Worm (Caenorhabditis elegans) whole organism, L1 larva: Measurements from ENCODE around the gene itsn-1.
"Not testable (repeated sequence)": the region's sequence is repeated elsewhere in the genome, so short reads cannot be mapped to it uniquely, and the experiment has no call there.

Source experiments
- F16B12.6 ChIP-seq: fragments of 150-350 bp; optimal IDR thresholded peaks from 2 replicates; lab custom pipeline; 2014; ENCODE audit warnings: missing biosample characterization, missing genetic modification characterization
- Y116A8C.19 ChIP-seq: sonication (generic microtip); optimal IDR thresholded peaks from 2 replicates; lab custom pipeline; 2016; ENCODE audit warnings: missing compliant biosample characterization, missing genetic modification characterization, borderline replicate concordance
- aha-1 ChIP-seq: fragments of 150-350 bp; optimal IDR thresholded peaks from 2 replicates; lab custom pipeline; 2014; ENCODE audit warnings: missing biosample characterization, missing genetic modification characterization
- efl-1 ChIP-seq, 4 experiments: fragments of 150-350 bp; optimal IDR thresholded peaks in 3 of 4; peaks in 1 of 4; 1 replicate in 1 of 4; 2 replicates in 3 of 4; lab custom pipeline; 2014; ENCODE audit warnings: missing biosample characterization in 2 of 4, missing genetic modification characterization in 2 of 4, missing genetic modification reagents in 2 of 4
- efl-3 ChIP-seq: fragments of 200-800 bp; sonication (Bioruptor generic); optimal IDR thresholded peaks from 2 replicates; lab custom pipeline; 2018; ENCODE audit warnings: mild to moderate bottlenecking, missing genetic modification characterization, missing compliant biosample characterization
- elt-2 ChIP-seq: sonication (generic microtip); optimal IDR thresholded peaks from 2 replicates; lab custom pipeline; 2016; ENCODE audit warnings: missing genetic modification characterization, mild to moderate bottlenecking, inconsistent platforms, missing compliant biosample characterization, missing genetic modification reagents
- hlh-4 ChIP-seq: sonication (generic microtip); optimal IDR thresholded peaks from 2 replicates; lab custom pipeline; 2016; ENCODE audit warnings: mild to moderate bottlenecking, missing genetic modification characterization, missing compliant biosample characterization
- jun-1 ChIP-seq: fragments of 150-350 bp; optimal IDR thresholded peaks from 2 replicates; lab custom pipeline; 2014; ENCODE audit warnings: missing biosample characterization, missing genetic modification reagents, missing genetic modification characterization
- lin-13 ChIP-seq: fragments of 150-350 bp; optimal IDR thresholded peaks from 2 replicates; lab custom pipeline; 2014; ENCODE audit warnings: missing biosample characterization, missing genetic modification reagents, missing genetic modification characterization
- lin-14 ChIP-seq: fragments of 200-800 bp; sonication (Bioruptor generic); optimal IDR thresholded peaks from 2 replicates; lab custom pipeline; 2018; ENCODE audit warnings: mild to moderate bottlenecking, missing genetic modification characterization, moderate library complexity, missing compliant biosample characterization
- mab-9 ChIP-seq: fragments of 200-800 bp; sonication (Bioruptor generic); IDR thresholded peaks from 2 replicates; pipeline ENCODE4 v1.3.6; 2022; ENCODE audit warnings: missing genetic modification reagents, missing genetic modification characterization, missing compliant biosample characterization
- mdl-1 ChIP-seq, 2 experiments: fragments of 150-350 bp; optimal IDR thresholded peaks; 2 replicates each; lab custom pipeline; 2014 to 2017; ENCODE audit warnings: missing biosample characterization in 2 of 2, missing genetic modification characterization in 2 of 2, inconsistent platforms in 1 of 2
- nhr-11 ChIP-seq: fragments of 150-350 bp; optimal IDR thresholded peaks from 2 replicates; lab custom pipeline; 2014; ENCODE audit warnings: missing biosample characterization, missing genetic modification characterization
- nhr-237 ChIP-seq: fragments of 150-350 bp; optimal IDR thresholded peaks from 2 replicates; lab custom pipeline; 2014; ENCODE audit warnings: missing biosample characterization, missing genetic modification characterization
- nhr-90 ChIP-seq: sonication (generic microtip); optimal IDR thresholded peaks from 2 replicates; lab custom pipeline; 2016; ENCODE audit warnings: mild to moderate bottlenecking, missing genetic modification characterization, missing compliant biosample characterization; ENCODE audit not compliant: poor library complexity
- pag-3 ChIP-seq: sonication (generic microtip); optimal IDR thresholded peaks from 2 replicates; lab custom pipeline; 2017; ENCODE audit warnings: missing genetic modification characterization, mild to moderate bottlenecking, missing compliant biosample characterization, antibody characterized with exemption, borderline replicate concordance; ENCODE audit not compliant: insufficient read depth
- pqm-1 ChIP-seq: sonication (generic microtip); optimal IDR thresholded peaks from 3 replicates; lab custom pipeline; 2017; ENCODE audit warnings: missing biosample characterization, missing genetic modification characterization
- skn-1 ChIP-seq: fragments of 150-350 bp; optimal IDR thresholded peaks from 2 replicates; lab custom pipeline; 2014; ENCODE audit warnings: missing biosample characterization, missing genetic modification characterization
- tlp-1 ChIP-seq: fragments of 150-350 bp; optimal IDR thresholded peaks from 2 replicates; lab custom pipeline; 2014; ENCODE audit warnings: missing biosample characterization, missing genetic modification characterization
- unc-86 ChIP-seq: sonication (generic microtip); optimal IDR thresholded peaks from 2 replicates; lab custom pipeline; 2016; ENCODE audit warnings: missing genetic modification characterization, missing compliant biosample characterization
- zip-4 ChIP-seq: fragments of 200-800 bp; sonication (Bioruptor generic); optimal IDR thresholded peaks from 2 replicates; lab custom pipeline; 2018; ENCODE audit warnings: mild to moderate bottlenecking, missing genetic modification characterization, moderate library complexity, missing compliant biosample characterization

itsn-1 gene

DNA sequence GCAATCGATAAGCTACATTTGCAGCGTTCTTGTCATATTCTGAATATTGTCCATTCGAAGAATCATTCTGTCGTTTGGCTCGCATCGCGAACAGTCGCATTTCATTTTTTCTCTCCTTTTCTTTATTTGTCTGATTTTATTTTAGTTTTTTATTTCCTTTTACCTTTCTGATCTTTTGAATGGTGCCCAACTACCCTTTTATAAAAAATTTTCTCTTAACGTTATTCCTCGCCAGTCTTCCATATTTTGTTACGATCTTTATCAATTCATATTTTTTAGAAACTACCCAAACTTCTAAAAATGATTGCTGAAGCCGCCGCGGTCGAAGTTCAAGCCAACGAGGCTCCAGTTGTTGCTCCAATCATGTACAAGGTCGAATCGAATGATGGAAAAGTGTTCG, 43.8 kb downstream of the itsn-1 start, which contains the start of gene skr-9:
TSS of gene skr-9 (plus strand) at position 301 of the 400 bp plus-strand sequence.
- TF ChIP-seq aha-1 (tag; lab: Kevin White, UChicago); zip-4 (GFP tag; lab: Kevin White, UChicago); nhr-237: not testable (repeated sequence)

DNA sequence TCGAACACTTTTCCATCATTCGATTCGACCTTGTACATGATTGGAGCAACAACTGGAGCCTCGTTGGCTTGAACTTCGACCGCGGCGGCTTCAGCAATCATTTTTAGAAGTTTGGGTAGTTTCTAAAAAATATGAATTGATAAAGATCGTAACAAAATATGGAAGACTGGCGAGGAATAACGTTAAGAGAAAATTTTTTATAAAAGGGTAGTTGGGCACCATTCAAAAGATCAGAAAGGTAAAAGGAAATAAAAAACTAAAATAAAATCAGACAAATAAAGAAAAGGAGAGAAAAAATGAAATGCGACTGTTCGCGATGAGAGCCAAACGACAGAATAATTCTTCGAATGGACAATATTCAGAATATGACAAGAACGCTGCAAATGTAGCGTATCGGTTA, 46.3 kb downstream of the itsn-1 start, which contains the start of gene skr-8:
TSS of gene skr-8 (minus strand) at position 101 of the 400 bp plus-strand sequence.
- not testable (repeated sequence) for TF ChIP-seq nhr-237; Y116A8C.19 (tag; lab: Kevin White, UChicago); lin-13 (GFP tag; lab: Kevin White, UChicago)

DNA sequence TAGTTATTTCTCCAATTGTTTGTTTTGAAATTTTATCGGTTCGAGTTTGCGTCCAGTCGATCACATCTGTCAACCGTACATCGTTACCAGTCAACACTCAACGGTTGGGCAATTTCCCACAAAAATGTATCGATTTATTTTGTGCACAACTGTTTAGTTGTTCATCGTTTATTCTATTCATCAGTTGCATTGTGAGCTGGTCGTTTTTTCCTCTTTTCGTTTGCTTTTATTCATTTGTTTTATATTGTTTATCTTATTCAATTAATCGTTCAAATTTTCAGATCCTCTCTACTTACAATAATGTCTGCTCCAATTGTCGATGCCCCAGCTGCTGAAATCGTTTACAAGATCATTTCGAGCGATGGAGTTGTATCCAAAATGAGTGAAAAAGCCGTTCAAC, 47.5 kb downstream of the itsn-1 start, which contains the start of gene skr-12:
TSS of gene skr-12 (plus strand) at position 301 of the 400 bp plus-strand sequence.
- no peak for TF ChIP-seq mab-9 (GFP tag; lab: Robert Waterston, UW)

DNA sequence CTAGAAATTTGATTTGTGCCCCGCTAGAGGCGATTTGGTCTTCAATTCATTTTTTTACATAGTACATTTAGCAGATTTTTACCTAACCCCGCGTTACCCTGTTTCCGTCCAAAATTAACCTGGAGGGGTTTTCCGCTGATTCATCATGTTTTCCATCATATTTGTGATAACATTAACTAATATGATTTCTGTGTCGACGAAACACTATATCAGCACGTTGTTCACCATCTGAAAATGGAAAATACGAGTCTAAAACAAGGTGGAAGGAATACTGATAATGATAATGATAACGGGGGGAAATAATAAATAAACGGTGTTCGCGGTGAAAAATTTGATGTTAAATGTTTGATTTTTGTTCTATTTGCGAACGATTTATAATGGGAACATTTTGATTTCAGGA, 52.2 kb downstream of the itsn-1 start:
- TF ChIP-seq unc-86 (tag; lab: Kevin White, UChicago) = no peak
- no peak for TF ChIP-seq nhr-11 (tag; lab: Kevin White, UChicago)
- no peak for TF ChIP-seq jun-1 (tag; lab: Kevin White, UChicago)
- no peak for TF ChIP-seq efl-3
- TF ChIP-seq tlp-1 (tag; lab: Kevin White, UChicago) = peak; percentile 9
- TF ChIP-seq elt-2 (tag; lab: Kevin White, UChicago) = peak; percentile 87
- TF ChIP-seq mdl-1 (tag; optimal IDR thresholded peaks at IDR 0.05; lab: Kevin White, UChicago) = no peak
- TF ChIP-seq pqm-1 (tag; lab: Kevin White, UChicago) = peak; percentile 83
- no peak for TF ChIP-seq pag-3 (tag; lab: Kevin White, UChicago)
- peak; percentile 42 for TF ChIP-seq lin-14 (GFP tag; lab: Kevin White, UChicago)

DNA sequence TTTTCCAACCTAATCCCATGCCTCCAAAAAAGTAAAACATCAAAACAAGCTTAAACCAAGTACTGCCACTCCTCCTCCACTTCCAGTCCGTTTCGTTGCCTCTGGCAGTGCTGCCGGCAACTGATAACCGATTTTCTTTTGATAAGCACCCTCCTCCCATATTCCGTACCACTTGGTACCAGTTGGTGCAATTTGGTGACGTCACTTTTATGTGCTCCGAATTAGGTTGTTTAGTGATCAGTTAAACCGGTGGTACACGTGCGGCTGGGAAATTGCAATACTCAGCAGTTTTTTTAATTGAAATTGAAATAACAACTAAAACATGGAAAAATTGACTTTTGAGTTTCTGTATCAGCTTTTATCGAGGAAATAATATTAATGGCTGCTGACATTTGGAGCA, 54.6 kb downstream of the itsn-1 start:
- no peak for TF ChIP-seq skn-1
- peak; percentile 35 for TF ChIP-seq nhr-90 (tag; lab: Kevin White, UChicago)
- TF ChIP-seq elt-2 (tag; lab: Kevin White, UChicago) = peak; percentile 94
- TF ChIP-seq tlp-1 (tag; lab: Kevin White, UChicago) = no peak
- no peak for TF ChIP-seq hlh-4 (tag; lab: Kevin White, UChicago)
- peak; percentile 0 for TF ChIP-seq jun-1 (tag; lab: Kevin White, UChicago)

DNA sequence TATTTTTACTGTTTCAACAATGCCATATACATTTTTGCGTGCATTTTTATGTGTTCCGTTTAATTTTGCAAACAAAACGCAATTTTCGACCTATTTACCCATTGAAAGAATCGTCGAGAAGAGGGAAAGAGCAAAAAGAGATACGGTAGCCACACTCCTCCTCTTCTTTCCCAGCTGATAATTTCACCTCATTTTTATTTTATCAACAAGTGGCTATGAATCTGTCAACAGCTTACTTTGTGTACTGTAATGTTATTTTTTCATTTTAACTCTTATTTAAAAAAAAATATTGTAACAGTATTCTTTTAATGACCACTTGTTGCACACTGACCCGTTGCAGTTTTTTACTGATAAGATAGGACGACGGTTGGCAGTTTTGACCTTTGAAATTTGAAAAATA, 55.5 kb downstream of the itsn-1 start:
- TF ChIP-seq efl-1 (optimal IDR thresholded peaks at IDR 0.05; lab: Kevin White, UChicago) = no peak
- TF ChIP-seq efl-1 (GFP tag; optimal IDR thresholded peaks at IDR 0.05 in 1 of 2; lab: Kevin White, UChicago) = peak in 1 of 2 experiments; percentile 68
- TF ChIP-seq F16B12.6 (tag; lab: Kevin White, UChicago) = no peak
